Worm (Caenorhabditis elegans) whole organism, late embryonic: Measurements from ENCODE around the gene ttm-1.

Experiments
- C08G9.2 ChIP-seq: sonication (generic microtip); optimal IDR thresholded peaks from 2 replicates; lab custom pipeline; 2016; ENCODE audit warnings: mild to moderate bottlenecking, missing genetic modification characterization, moderate library complexity, missing compliant biosample characterization
- ama-1 ChIP-seq: fragments of 150-350 bp; optimal IDR thresholded peaks from 2 replicates; lab custom pipeline; 2014
- eyg-1 ChIP-seq: sonication (generic microtip); optimal IDR thresholded peaks from 2 replicates; lab custom pipeline; 2016; ENCODE audit warnings: missing genotype, missing genetic modification characterization, missing compliant biosample characterization
- fax-1 ChIP-seq: sonication (generic microtip); optimal IDR thresholded peaks from 2 replicates; lab custom pipeline; 2016; ENCODE audit warnings: missing genotype, missing genetic modification characterization, missing compliant biosample characterization
- fkh-10 ChIP-seq: fragments of 150-350 bp; optimal IDR thresholded peaks from 2 replicates; lab custom pipeline; 2014; ENCODE audit warnings: missing biosample characterization, missing genetic modification reagents, missing genetic modification characterization
- fkh-6 ChIP-seq: sonication (generic microtip); optimal IDR thresholded peaks from 2 replicates; lab custom pipeline; 2016; ENCODE audit warnings: missing genetic modification characterization, missing compliant biosample characterization
- hlh-13 ChIP-seq: fragments of 200-800 bp; sonication (Bioruptor generic); optimal IDR thresholded peaks from 2 replicates; lab custom pipeline; 2018; ENCODE audit warnings: mild to moderate bottlenecking, missing genetic modification characterization, missing compliant biosample characterization
- lin-11 ChIP-seq: fragments of 200-800 bp; sonication (Bioruptor generic); optimal IDR thresholded peaks from 2 replicates; lab custom pipeline; 2018; ENCODE audit warnings: mild to moderate bottlenecking, missing genetic modification characterization, missing compliant biosample characterization
- nfya-1 ChIP-seq: sonication (generic microtip); optimal IDR thresholded peaks from 2 replicates; lab custom pipeline; 2017; ENCODE audit warnings: missing genetic modification characterization, mild to moderate bottlenecking, missing compliant biosample characterization, antibody characterized with exemption, moderate library complexity
- pqm-1 ChIP-seq: sonication (generic microtip); optimal IDR thresholded peaks from 2 replicates; lab custom pipeline; 2016; ENCODE audit warnings: missing genetic modification characterization, missing compliant biosample characterization

DNA sequence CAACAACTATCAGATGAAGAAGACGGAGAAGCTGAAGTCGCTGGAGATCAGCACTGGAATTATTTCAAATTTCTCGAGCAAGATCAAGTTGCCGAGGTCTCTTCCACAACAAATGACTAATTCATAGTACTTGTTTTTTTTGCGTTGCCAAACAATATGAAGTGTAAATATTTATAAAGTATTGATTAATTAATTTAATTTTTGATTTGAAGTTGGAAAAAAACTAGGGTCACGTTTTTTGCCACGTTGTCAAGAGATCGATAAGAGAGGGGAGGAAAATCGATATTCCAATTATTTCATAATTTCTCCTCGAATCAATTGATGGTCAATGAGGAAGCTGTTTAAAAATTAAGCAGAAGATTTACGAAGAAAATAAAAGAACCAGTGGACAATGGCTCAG is 38.4 kb upstream of the ttm-1 start, which contains the start of gene snf-7:
- TF ChIP-seq nfya-1 (tag; lab: Kevin White, UChicago) (no peak), hlh-13 (no peak), pqm-1 (tag; lab: Kevin White, UChicago) (no peak), fax-1 (tag; lab: Kevin White, UChicago) (no peak), fkh-10 (GFP tag; lab: Kevin White, UChicago) (no peak), C08G9.2 (tag; lab: Kevin White, UChicago) (no peak), lin-11 (tag; lab: Kevin White, UChicago) (no peak), eyg-1 (no peak), ama-1 (lab: Kevin White, UChicago) (no peak), fkh-6 (no peak)
